Worm (Caenorhabditis elegans) whole organism, early embryonic: ENCODE results near the gene C29F4.3.
"Not testable (repeated sequence)": the region's sequence is repeated elsewhere in the genome, so short reads cannot be mapped to it uniquely, and the experiment has no call there.

Source experiments
- B0310.2 ChIP-seq: sonication (generic microtip); optimal IDR thresholded peaks from 2 replicates; lab custom pipeline; 2016; ENCODE audit warnings: mild to moderate bottlenecking, missing genetic modification characterization, missing compliant biosample characterization
- F13C5.2 ChIP-seq: sonication (generic microtip); optimal IDR thresholded peaks from 2 replicates; lab custom pipeline; 2017; ENCODE audit warnings: mild to moderate bottlenecking, missing genetic modification characterization, inconsistent platforms, missing compliant biosample characterization
- aly-1 ChIP-seq: sonication (generic microtip); optimal IDR thresholded peaks from 2 replicates; lab custom pipeline; 2016; ENCODE audit warnings: missing genetic modification characterization, missing compliant biosample characterization
- ama-1 ChIP-seq: fragments of 150-350 bp; optimal IDR thresholded peaks from 2 replicates; lab custom pipeline; 2014
- ceh-13 ChIP-seq: fragments of 200-800 bp; sonication (Bioruptor generic); optimal IDR thresholded peaks from 2 replicates; lab custom pipeline; 2018; ENCODE audit warnings: mild to moderate bottlenecking, missing genetic modification characterization, missing compliant biosample characterization
- ceh-36 ChIP-seq: sonication (generic microtip); optimal IDR thresholded peaks from 2 replicates; lab custom pipeline; 2016; ENCODE audit warnings: missing genetic modification characterization, inconsistent platforms, missing compliant biosample characterization
- ets-7 ChIP-seq: sonication (generic microtip); optimal IDR thresholded peaks from 2 replicates; lab custom pipeline; 2016; ENCODE audit warnings: missing genotype, missing genetic modification characterization, missing compliant biosample characterization
- flt-1 ChIP-seq: fragments of 200-800 bp; sonication (Bioruptor generic); IDR thresholded peaks from 2 replicates; pipeline ENCODE4 v1.3.6; 2022; ENCODE audit warnings: missing genetic modification characterization, missing compliant biosample characterization
- hmbx-1 ChIP-seq: sonication (generic microtip); optimal IDR thresholded peaks from 2 replicates; lab custom pipeline; 2016; ENCODE audit warnings: mild to moderate bottlenecking, missing genetic modification characterization, missing compliant biosample characterization
- hmg-4 ChIP-seq: fragments of 200-800 bp; sonication (Bioruptor generic); optimal IDR thresholded peaks from 2 replicates; lab custom pipeline; 2018; ENCODE audit warnings: mild to moderate bottlenecking, missing genetic modification characterization, missing compliant biosample characterization
- hnd-1 ChIP-seq: sonication (generic microtip); optimal IDR thresholded peaks from 2 replicates; lab custom pipeline; 2016; ENCODE audit warnings: missing genetic modification characterization, missing compliant biosample characterization
- pes-1 ChIP-seq: fragments of 200-800 bp; sonication (Bioruptor generic); IDR thresholded peaks from 2 replicates; pipeline ENCODE4 v1.3.6; 2022; ENCODE audit warnings: missing genetic modification reagents, missing genetic modification characterization, missing compliant biosample characterization
- scrt-1 ChIP-seq: fragments of 200-800 bp; sonication (Bioruptor generic); IDR thresholded peaks from 2 replicates; pipeline ENCODE4 v1.3.6; 2022; ENCODE audit warnings: missing genetic modification characterization, missing compliant biosample characterization
- sea-1 ChIP-seq: fragments of 200-800 bp; sonication (Bioruptor generic); conservative IDR thresholded peaks from 2 replicates; pipeline ENCODE4 v1.3.6; 2022; ENCODE audit warnings: missing genetic modification characterization, missing compliant biosample characterization
- tbx-11 ChIP-seq: fragments of 200-800 bp; sonication (Bioruptor generic); IDR thresholded peaks from 2 replicates; pipeline ENCODE4 v1.3.6; 2022; ENCODE audit warnings: missing genetic modification characterization, missing compliant biosample characterization
- tbx-37 ChIP-seq: fragments of 200-800 bp; sonication (Bioruptor generic); conservative IDR thresholded peaks from 2 replicates; pipeline ENCODE4 v1.3.6; 2022; ENCODE audit warnings: missing genetic modification reagents, missing genetic modification characterization, missing compliant biosample characterization
- tra-4 ChIP-seq: sonication (generic microtip); optimal IDR thresholded peaks from 2 replicates; lab custom pipeline; 2017; ENCODE audit warnings: missing genetic modification characterization, missing compliant biosample characterization

C29F4.3 gene

DNA sequence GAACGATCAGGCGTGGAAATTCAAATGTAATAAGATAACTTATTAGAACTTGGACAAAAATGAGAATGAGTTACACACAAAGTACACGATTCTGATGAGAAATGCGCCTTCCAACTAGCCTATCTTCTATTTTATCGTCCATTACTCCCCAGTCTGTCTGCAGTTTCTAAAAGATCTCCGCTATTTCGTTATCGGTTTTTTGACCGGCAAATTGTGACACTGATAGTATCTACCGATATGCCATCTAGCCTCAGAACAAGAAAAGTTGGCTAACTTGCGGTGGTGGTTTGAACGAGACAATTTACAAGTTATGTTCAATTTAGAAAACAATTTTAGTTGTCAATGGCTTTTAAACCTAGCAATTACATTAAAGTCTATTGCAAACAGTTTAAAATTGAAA is 12.2 kb downstream of the C29F4.3 start:
- TF ChIP-seq hmbx-1 (tag; lab: Kevin White, UChicago): no peak

DNA sequence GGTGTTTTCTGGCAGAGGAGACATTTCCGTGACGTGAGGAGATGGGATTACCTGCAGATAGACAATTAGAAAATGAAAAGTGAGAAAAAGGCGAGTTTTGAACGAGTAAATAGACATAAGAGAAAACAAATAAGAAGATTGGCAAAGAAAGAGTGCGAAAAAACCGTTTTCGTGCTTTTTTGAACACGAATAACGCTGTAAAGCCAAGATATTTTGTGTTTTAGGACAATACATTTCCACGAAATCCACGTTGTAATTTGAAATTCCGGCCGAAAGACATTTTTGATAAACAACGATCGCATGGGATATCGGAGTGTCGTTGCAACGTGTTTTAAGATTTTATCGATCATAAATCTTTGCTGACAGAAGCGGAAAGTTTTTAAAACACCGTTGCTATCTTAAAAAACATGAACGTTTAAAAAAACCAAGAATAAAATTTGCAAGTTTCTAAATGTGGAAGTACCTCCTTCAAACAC is 13.0 kb downstream of the C29F4.3 start, which contains the start of gene adk-1:
adk-1 (minus strand) TSS at position 51 of the 476 bp plus-strand sequence.
- TF ChIP-seq ceh-13 (GFP tag; lab: Kevin White, UChicago) (no peak), scrt-1 (GFP tag; lab: Robert Waterston, UW) (no peak), tbx-11 (GFP tag; lab: Robert Waterston, UW) (no peak), tbx-37 (no peak), F13C5.2 (tag; lab: Kevin White, UChicago) (no peak), sea-1 (GFP tag; lab: Robert Waterston, UW) (no peak), tra-4 (tag; lab: Kevin White, UChicago) (no peak)

DNA sequence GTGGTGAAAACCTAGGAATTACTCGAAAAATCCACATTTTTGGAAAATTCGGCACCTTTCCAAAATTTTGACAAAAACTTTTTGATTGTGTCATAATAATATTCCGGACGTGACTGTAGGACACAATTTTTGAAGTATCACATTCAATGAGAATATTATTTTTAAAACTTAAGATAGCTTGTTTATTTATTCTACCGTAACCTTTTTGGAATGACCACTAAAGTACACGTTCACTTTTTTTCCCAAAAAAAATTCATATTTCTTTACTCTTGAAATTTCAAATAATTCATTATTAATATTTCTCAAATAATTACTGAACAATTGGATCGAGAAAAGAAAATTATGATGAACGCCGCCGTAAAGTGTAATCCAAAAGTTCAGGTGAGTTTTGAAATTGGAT is 16.6 kb downstream of the C29F4.3 start, which contains the start of gene R07H5.9:
R07H5.9 (plus strand) TSS at position 301 of the 400 bp plus-strand sequence.
- no peak for TF ChIP-seq aly-1
- no peak for TF ChIP-seq ceh-36 (tag; lab: Kevin White, UChicago)
- no peak for TF ChIP-seq hnd-1 (tag; lab: Kevin White, UChicago)
- TF ChIP-seq F13C5.2 (tag; lab: Kevin White, UChicago): no peak
- no peak for TF ChIP-seq ets-7 (tag; lab: Kevin White, UChicago)

DNA sequence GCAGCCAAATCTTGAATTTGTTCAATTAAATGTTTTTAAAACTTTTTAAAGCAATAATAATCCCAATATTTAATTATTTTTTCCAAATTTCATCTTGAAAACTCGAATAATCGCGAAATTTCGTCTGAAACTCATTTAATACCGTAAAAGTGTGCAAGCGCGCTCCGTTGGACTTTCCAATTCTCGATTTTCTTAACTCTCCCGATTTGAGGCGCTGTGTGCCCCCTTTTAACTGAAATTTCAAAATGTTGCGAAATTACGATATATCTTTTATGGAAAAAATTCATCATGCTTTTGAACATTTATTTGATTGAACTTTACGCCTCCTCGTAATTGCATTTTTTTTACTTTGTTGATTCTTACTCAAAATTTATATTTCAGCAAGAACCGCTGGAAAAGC is 21.4 kb downstream of the C29F4.3 start, which contains the start of gene R07H5.11:
R07H5.11 (plus strand) TSS at position 380 of the 400 bp plus-strand sequence.
- not testable (repeated sequence) for TF ChIP-seq hmbx-1 (tag; lab: Kevin White, UChicago); scrt-1 (GFP tag; lab: Robert Waterston, UW); B0310.2 (tag; lab: Kevin White, UChicago)

DNA sequence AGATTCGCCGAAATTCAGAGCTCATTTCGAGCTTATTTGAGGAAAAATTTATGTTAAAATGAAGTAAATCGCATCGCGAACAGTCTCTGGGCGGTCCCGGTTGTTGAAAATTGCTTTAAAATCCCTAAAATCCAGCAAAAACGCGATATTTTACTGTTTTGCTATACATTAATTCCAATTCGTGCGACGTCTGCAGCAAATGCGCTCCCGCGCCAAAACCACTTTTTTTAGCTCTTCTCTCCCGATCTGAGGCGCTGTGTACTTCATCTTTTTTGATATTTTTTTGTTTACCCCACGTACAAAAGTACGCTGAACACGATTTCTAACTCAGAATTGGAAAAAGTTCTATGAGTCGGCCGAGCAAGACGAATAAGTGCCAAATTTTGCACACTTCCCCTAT is 24.8 kb downstream of the C29F4.3 start, which contains the start of gene R07H5.16:
R07H5.16 (plus strand) TSS at position 348 of the 400 bp plus-strand sequence.
- TF ChIP-seq sea-1 (GFP tag; lab: Robert Waterston, UW); ama-1 (lab: Kevin White, UChicago); ets-7 (tag; lab: Kevin White, UChicago): not testable (repeated sequence)

DNA sequence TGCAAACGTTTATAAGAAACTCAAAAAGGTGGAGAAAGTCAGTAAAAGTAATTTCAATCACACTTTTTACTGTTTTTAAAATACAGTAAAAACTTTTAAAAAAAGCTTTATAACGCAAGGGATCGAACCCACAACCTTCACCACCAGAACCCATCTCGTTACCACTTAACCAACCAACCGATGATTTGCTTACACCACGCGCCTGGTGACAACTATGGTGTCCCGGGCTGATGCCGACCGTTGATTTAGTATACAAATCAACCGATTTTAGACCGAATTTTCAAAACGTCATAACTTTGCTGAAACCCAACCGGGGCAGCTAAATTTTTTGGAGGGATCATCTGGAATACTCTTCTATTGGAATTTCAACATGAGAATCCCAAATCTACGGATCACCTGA is 26.9 kb downstream of the C29F4.3 start:
- TF ChIP-seq flt-1 (peak; percentile 83), sea-1 (GFP tag; lab: Robert Waterston, UW) (peak; percentile 77; the same call in 1 of the 2 replicates), tbx-37 (peak; percentile 70; the same call in 1 of the 2 replicates), tbx-11 (GFP tag; lab: Robert Waterston, UW) (peak; percentile 74), scrt-1 (GFP tag; lab: Robert Waterston, UW) (peak; percentile 78)

DNA sequence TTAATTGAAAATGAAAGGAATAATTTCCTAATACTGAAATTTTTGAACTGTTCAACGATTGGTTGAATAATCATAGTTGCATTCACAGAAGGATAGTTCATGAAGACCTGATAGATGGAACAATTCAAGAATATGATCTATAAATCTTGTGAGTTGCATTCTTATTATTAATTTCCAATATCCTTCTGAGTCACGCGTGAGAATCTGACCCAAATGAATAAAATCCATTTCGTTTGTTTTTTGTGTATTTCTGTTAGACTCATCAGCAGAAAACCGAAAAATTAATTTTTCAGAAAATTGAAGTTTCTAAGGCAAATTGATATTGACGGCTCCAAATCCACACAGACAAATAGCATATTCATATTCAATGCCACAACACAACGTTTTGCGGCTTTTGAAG is 34.4 kb downstream of the C29F4.3 start, which contains the start of gene fbxb-79:
fbxb-79 (minus strand) TSS at position 101 of the 400 bp plus-strand sequence.
- TF ChIP-seq ets-7 (tag; lab: Kevin White, UChicago): no peak
- TF ChIP-seq hnd-1 (tag; lab: Kevin White, UChicago): no peak
- no peak for TF ChIP-seq ama-1 (lab: Kevin White, UChicago)
- TF ChIP-seq hmbx-1 (tag; lab: Kevin White, UChicago): no peak
- TF ChIP-seq ceh-36 (tag; lab: Kevin White, UChicago): no peak
- no peak for TF ChIP-seq flt-1
- no peak for TF ChIP-seq B0310.2 (tag; lab: Kevin White, UChicago)
- TF ChIP-seq tbx-37: no peak
- no peak for TF ChIP-seq pes-1 (GFP tag; lab: Robert Waterston, UW)
- TF ChIP-seq tbx-11 (GFP tag; lab: Robert Waterston, UW): no peak
- TF ChIP-seq sea-1 (GFP tag; lab: Robert Waterston, UW): no peak
- no peak for TF ChIP-seq hmg-4 (GFP tag; lab: Kevin White, UChicago)
- TF ChIP-seq tra-4 (tag; lab: Kevin White, UChicago): no peak
- TF ChIP-seq ceh-13 (GFP tag; lab: Kevin White, UChicago): no peak
- no peak for TF ChIP-seq aly-1
- TF ChIP-seq scrt-1 (GFP tag; lab: Robert Waterston, UW): no peak
- TF ChIP-seq F13C5.2 (tag; lab: Kevin White, UChicago): no peak

DNA sequence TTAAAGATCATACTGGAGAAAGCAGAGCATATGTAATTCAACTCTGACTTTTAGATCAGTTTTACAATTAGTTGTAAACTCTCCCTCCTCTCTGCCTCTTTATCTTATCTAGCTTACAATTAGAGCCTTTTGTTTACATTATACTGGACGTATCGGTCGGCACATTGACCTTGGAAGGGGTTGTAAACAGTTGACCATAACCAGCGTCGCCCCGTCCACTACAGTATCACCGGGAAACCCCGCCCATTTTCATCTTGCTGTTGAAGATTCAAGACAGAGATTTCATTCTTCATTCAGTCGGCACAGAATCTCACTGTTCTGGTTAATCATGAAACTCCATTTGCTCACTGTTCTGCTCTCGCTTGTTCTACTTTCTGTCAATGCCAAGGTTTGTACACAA is 37.0 kb downstream of the C29F4.3 start, which contains the start of gene sdz-27:
sdz-27 (plus strand) TSS at position 301 of the 400 bp plus-strand sequence.
- no peak for TF ChIP-seq tbx-11 (GFP tag; lab: Robert Waterston, UW)
- no peak for TF ChIP-seq sea-1 (GFP tag; lab: Robert Waterston, UW)
- TF ChIP-seq ceh-13 (GFP tag; lab: Kevin White, UChicago): no peak
- TF ChIP-seq ceh-36 (tag; lab: Kevin White, UChicago): no peak
- no peak for TF ChIP-seq hmg-4 (GFP tag; lab: Kevin White, UChicago)
- no peak for TF ChIP-seq pes-1 (GFP tag; lab: Robert Waterston, UW)
- TF ChIP-seq hnd-1 (tag; lab: Kevin White, UChicago): no peak
- no peak for TF ChIP-seq ama-1 (lab: Kevin White, UChicago)
- no peak for TF ChIP-seq aly-1
- no peak for TF ChIP-seq B0310.2 (tag; lab: Kevin White, UChicago)
- no peak for TF ChIP-seq scrt-1 (GFP tag; lab: Robert Waterston, UW)
- TF ChIP-seq ets-7 (tag; lab: Kevin White, UChicago): no peak
- TF ChIP-seq tra-4 (tag; lab: Kevin White, UChicago): no peak
- no peak for TF ChIP-seq tbx-37
